Fruit fly (Drosophila melanogaster) whole organism, wandering third instar larva: ENCODE measurements around the gene VhaPPA1-2.

ENCODE experiments used
- Abd-B ChIP-seq: fragments of >200 bp; optimal IDR thresholded peaks from 2 replicates; lab custom pipeline; 2017; ENCODE audit warnings: missing biosample characterization, missing genetic modification characterization
- CG32264 ChIP-seq: fragments of 200-800 bp; sonication (Bioruptor generic); optimal IDR thresholded peaks from 2 replicates; lab custom pipeline; 2016; ENCODE audit warnings: missing biosample characterization, missing genetic modification characterization
- CG9705 ChIP-seq: fragments of 200-800 bp; sonication (Bioruptor generic); optimal IDR thresholded peaks from 2 replicates; lab custom pipeline; 2018; ENCODE audit warnings: missing biosample characterization, mild to moderate bottlenecking, missing genetic modification characterization
- CrebA ChIP-seq: fragments of 200-800 bp; sonication (Bioruptor generic); optimal IDR thresholded peaks from 2 replicates; lab custom pipeline; 2016; ENCODE audit warnings: missing biosample characterization, mild to moderate bottlenecking, missing genetic modification characterization, borderline replicate concordance
- Dfd ChIP-seq: fragments of >200 bp; optimal IDR thresholded peaks from 2 replicates; lab custom pipeline; 2017; ENCODE audit warnings: missing biosample characterization, missing genetic modification characterization
- Dif ChIP-seq: fragments of 200-275, 200-300 bp; sonication (Bioruptor generic); optimal IDR thresholded peaks from 2 replicates; lab custom pipeline; 2018; ENCODE audit warnings: missing biosample characterization, missing genetic modification characterization; ENCODE audit not compliant: partially characterized antibody
- GATAd ChIP-seq: sonication (Bioruptor generic); optimal IDR thresholded peaks from 2 replicates; lab custom pipeline; 2016; ENCODE audit warnings: missing biosample characterization, missing genetic modification characterization
- HLH106 ChIP-seq: fragments of 200-800 bp; optimal IDR thresholded peaks from 3 replicates; lab custom pipeline; 2019; ENCODE audit warnings: missing biosample characterization, mild to moderate bottlenecking, missing genetic modification characterization, moderate library complexity
- Hnf4 ChIP-seq: fragments of 200-800 bp; sonication (Bioruptor generic); optimal IDR thresholded peaks from 2 replicates; lab custom pipeline; 2016; ENCODE audit warnings: missing biosample characterization, mild to moderate bottlenecking, missing genetic modification characterization
- Hr78 ChIP-seq: fragments of >200 bp; optimal IDR thresholded peaks from 2 replicates; lab custom pipeline; 2017; ENCODE audit warnings: missing biosample characterization, missing genetic modification characterization
- Hr83 ChIP-seq: fragments of 200-300 bp; sonication (Bioruptor generic); optimal IDR thresholded peaks from 2 replicates; lab custom pipeline; 2016; ENCODE audit warnings: missing biosample characterization, mild to moderate bottlenecking, missing genetic modification characterization, moderate library complexity; ENCODE audit not compliant: poor library complexity, severe bottlenecking
- Jra ChIP-seq: sonication (Bioruptor generic); optimal IDR thresholded peaks from 2 replicates; lab custom pipeline; 2016; ENCODE audit warnings: missing biosample characterization, missing genetic modification characterization
- Mio ChIP-seq: sonication (Bioruptor generic); optimal IDR thresholded peaks from 2 replicates; lab custom pipeline; 2016; ENCODE audit warnings: missing biosample characterization, missing genetic modification characterization
- Myc ChIP-seq: fragments of >200 bp; optimal IDR thresholded peaks from 2 replicates; lab custom pipeline; 2017
- N ChIP-seq: fragments of >200 bp; optimal IDR thresholded peaks from 2 replicates; lab custom pipeline; 2018; ENCODE audit warnings: missing biosample characterization, missing external identifiers, missing genetic modification characterization
- OdsH ChIP-seq: fragments of 200-800 bp; sonication (Bioruptor generic); optimal IDR thresholded peaks from 2 replicates; lab custom pipeline; 2016; ENCODE audit warnings: missing biosample characterization, mild to moderate bottlenecking, missing genetic modification characterization
- Rel ChIP-seq, 2 experiments: fragments of 200-800 bp; sonication (Bioruptor generic) in 1 of 2; optimal IDR thresholded peaks; 2 replicates in 1 of 2; 3 replicates in 1 of 2; lab custom pipeline; 2016 to 2019; ENCODE audit warnings: mild to moderate bottlenecking in 2 of 2, missing biosample characterization in 2 of 2, missing genetic modification characterization in 2 of 2, moderate library complexity in 1 of 2
- Sp1 ChIP-seq: fragments of 200-800 bp; sonication (Bioruptor generic); optimal IDR thresholded peaks from 3 replicates; lab custom pipeline; 2019; ENCODE audit warnings: missing biosample characterization, mild to moderate bottlenecking, missing genetic modification characterization, moderate library complexity
- Vsx2 ChIP-seq: fragments of 200-300, 225-300 bp; sonication (Bioruptor generic); optimal IDR thresholded peaks from 2 replicates; lab custom pipeline; 2018; ENCODE audit warnings: missing biosample characterization, missing genetic modification characterization; ENCODE audit not compliant: partially characterized antibody
- br ChIP-seq: fragments of 200-800 bp; sonication (Bioruptor generic); optimal IDR thresholded peaks from 2 replicates; lab custom pipeline; 2016; ENCODE audit warnings: missing biosample characterization, missing genetic modification characterization
- brk ChIP-seq: fragments of 200-800 bp; sonication (Bioruptor generic); optimal IDR thresholded peaks from 2 replicates; lab custom pipeline; 2016; ENCODE audit warnings: missing biosample characterization, mild to moderate bottlenecking, missing genetic modification characterization
- dl ChIP-seq, 2 experiments: fragments of 175-275, 200-275 bp in 1 of 2; fragments of 200-275 bp in 1 of 2; sonication (Bioruptor generic); optimal IDR thresholded peaks; lab custom pipeline; 2018; ENCODE audit warnings: mild to moderate bottlenecking in 2 of 2, missing biosample characterization in 2 of 2, missing genetic modification characterization in 2 of 2, moderate library complexity in 2 of 2; ENCODE audit not compliant: partially characterized antibody in 2 of 2, insufficient read depth in 1 of 2
- dmrt93B ChIP-seq: fragments of 200-800 bp; sonication (Bioruptor generic); optimal IDR thresholded peaks from 2 replicates; lab custom pipeline; 2018; ENCODE audit warnings: missing biosample characterization, mild to moderate bottlenecking, missing genetic modification characterization
- dsf ChIP-seq: sonication (Bioruptor generic); optimal IDR thresholded peaks from 2 replicates; lab custom pipeline; 2016; ENCODE audit warnings: missing biosample characterization, missing genetic modification characterization, borderline replicate concordance
- ey ChIP-seq: fragments of 200-800 bp; sonication (Bioruptor generic); optimal IDR thresholded peaks from 2 replicates; lab custom pipeline; 2016; ENCODE audit warnings: missing biosample characterization, missing genetic modification characterization
- foxo ChIP-seq, 2 experiments: fragments of 200-800 bp; sonication (Bioruptor generic); optimal IDR thresholded peaks; 2 replicates in 1 of 2; 3 replicates in 1 of 2; lab custom pipeline; 2016 to 2017; ENCODE audit warnings: missing biosample characterization in 2 of 2, missing genetic modification characterization in 2 of 2
- fru ChIP-seq: fragments of 200-800 bp; sonication (Bioruptor generic); optimal IDR thresholded peaks from 3 replicates; lab custom pipeline; 2016; ENCODE audit warnings: missing biosample characterization, mild to moderate bottlenecking, missing genetic modification characterization
- h ChIP-seq: fragments of 200-800 bp; sonication (Bioruptor generic); optimal IDR thresholded peaks from 3 replicates; lab custom pipeline; 2016; ENCODE audit warnings: missing biosample characterization, mild to moderate bottlenecking, missing genetic modification characterization
- jim ChIP-seq: fragments of 175-275, 200-325 bp; sonication (Bioruptor generic); optimal IDR thresholded peaks from 2 replicates; lab custom pipeline; 2016; ENCODE audit warnings: missing biosample characterization, mild to moderate bottlenecking, missing genetic modification characterization
- lola ChIP-seq: fragments of >200 bp; optimal IDR thresholded peaks from 2 replicates; lab custom pipeline; 2017; ENCODE audit warnings: missing biosample characterization, missing genetic modification characterization
- pan ChIP-seq: fragments of >200 bp; optimal IDR thresholded peaks from 2 replicates; lab custom pipeline; 2017
- psq ChIP-seq: fragments of 200-800 bp; sonication (Bioruptor generic); optimal IDR thresholded peaks from 3 replicates; lab custom pipeline; 2017; ENCODE audit warnings: missing biosample characterization, mild to moderate bottlenecking, missing genetic modification characterization, moderate library complexity
- rgr ChIP-seq: fragments of 200-800 bp; sonication (Bioruptor generic); optimal IDR thresholded peaks from 3 replicates; lab custom pipeline; 2016; ENCODE audit warnings: missing biosample characterization, mild to moderate bottlenecking, missing genetic modification characterization
- sage ChIP-seq: fragments of 200-800 bp; sonication (Bioruptor generic); optimal IDR thresholded peaks from 2 replicates; lab custom pipeline; 2016; ENCODE audit warnings: missing biosample characterization, mild to moderate bottlenecking, missing genetic modification characterization
- sv ChIP-seq: fragments of 200-800 bp; sonication (Bioruptor generic); optimal IDR thresholded peaks from 3 replicates; lab custom pipeline; 2016; ENCODE audit warnings: missing biosample characterization, missing genetic modification characterization
- tai ChIP-seq: sonication (Bioruptor generic); optimal IDR thresholded peaks from 2 replicates; lab custom pipeline; 2016; ENCODE audit warnings: missing biosample characterization, missing genetic modification characterization
- usp ChIP-seq: fragments of >200 bp; optimal IDR thresholded peaks from 2 replicates; lab custom pipeline; 2017; ENCODE audit warnings: missing biosample characterization, missing genetic modification characterization
- woc ChIP-seq: sonication (Bioruptor generic); optimal IDR thresholded peaks from 2 replicates; lab custom pipeline; 2016; ENCODE audit warnings: missing biosample characterization, mild to moderate bottlenecking, missing genetic modification characterization

VhaPPA1-2 gene

DNA sequence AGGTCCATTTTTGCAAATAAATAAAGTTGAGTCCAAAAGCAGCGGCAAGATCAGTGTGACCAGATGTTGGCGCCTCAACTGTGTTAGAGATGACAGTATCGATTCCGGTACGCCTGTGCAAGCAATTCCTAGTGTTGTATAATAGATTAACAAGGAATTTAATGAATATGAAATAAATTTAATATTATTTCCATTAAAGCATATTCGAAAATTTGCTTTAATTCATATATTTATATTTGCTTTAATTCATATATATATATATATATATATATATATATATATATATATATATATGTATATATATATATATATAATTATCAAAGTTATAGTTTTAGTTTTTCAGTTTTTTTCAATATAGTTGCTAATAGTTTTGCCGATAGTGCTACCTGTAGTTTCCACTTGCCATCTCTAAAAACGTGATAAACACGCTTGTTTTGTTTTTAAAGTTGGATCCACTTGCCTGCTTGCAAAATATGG lies 1.8 kb downstream of the VhaPPA1-2 start, which contains the start of the genes Nup93-2 and CG3817 (continued):
- TF ChIP-seq ey (GFP tag; lab: Kevin White, UChicago) (no peak), HLH106 (peak; percentile 88), lola (no peak), tai (GFP tag; lab: Kevin White, UChicago) (no peak), usp (no peak), rgr (GFP tag; lab: Kevin White, UChicago) (peak; percentile 61), Dif (GFP tag; lab: Kevin White, UChicago) (no peak), Hr83 (GFP tag; lab: Kevin White, UChicago) (peak; percentile 12), Sp1 (GFP tag; lab: Kevin White, UChicago) (peak; percentile 58), dmrt93B (peak; percentile 15), pan (no peak), CG9705 (GFP tag; lab: Kevin White, UChicago) (no peak), brk (GFP tag; lab: Kevin White, UChicago) (no peak)

DNA sequence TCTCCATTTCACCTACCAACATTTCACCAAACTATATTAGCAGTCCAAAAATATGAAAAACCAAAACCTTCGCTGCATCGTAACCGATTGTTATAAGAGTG lies 5.4 kb downstream of the VhaPPA1-2 start, which contains the start of gene CG14860:
Gene CG14860 (plus strand): TSS at position 2 of the 101 bp plus-strand sequence.
- TF ChIP-seq psq (GFP tag; lab: Kevin White, UChicago): no peak
- no peak for TF ChIP-seq pan
- no peak for TF ChIP-seq dl (GFP tag; optimal IDR thresholded peaks at IDR 0.05; lab: Kevin White, UChicago; ENCODE audit: insufficient read depth in 1 of 2, partially characterized antibody in 2 of 2)
- TF ChIP-seq h (GFP tag; lab: Kevin White, UChicago): no peak
- TF ChIP-seq Dif (GFP tag; lab: Kevin White, UChicago): no peak

DNA sequence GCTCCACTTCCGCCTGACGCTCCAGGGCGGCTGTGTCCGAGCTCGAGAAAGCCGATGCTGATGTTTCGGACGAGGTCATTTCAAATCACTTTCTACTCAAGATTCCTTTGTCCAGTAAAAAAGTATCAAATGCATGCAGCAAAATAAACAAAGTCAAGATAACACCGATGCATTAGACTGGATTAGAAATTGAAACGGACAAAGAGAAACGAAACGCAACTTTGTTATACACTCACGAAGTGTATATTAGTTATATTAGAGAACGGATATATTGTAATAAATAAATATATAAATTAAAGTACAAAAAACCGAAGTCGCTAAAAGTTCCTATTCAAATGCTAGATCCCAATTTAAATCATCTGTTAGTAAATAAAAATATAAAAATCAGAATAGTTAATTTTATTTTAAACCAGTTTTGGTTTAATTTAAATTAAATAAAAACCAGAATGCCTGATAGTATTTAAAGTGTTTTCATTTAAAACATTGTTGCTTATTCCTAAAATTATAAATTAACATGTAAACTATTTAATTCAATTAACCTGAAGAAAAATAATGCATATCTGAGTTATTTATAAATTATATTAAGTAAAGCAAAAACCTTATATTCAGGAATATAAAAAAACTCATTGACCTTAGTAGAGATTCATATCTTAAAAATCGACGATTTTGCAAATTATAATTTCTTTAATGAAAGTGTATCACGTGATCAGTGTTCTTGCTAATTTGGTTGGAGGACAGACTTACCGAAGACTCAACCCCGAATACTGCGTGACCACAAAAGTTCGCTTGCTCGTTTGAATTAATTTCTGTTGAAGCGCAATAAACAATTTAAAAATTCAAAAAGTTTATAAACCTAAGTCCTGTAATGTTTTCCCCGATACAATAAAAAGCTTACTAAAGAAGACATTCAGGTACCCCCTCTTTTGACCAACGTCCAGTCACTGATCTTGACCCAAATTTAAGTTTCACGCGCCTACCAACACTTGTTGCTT lies 6.0 kb downstream of the VhaPPA1-2 start, which contains the start of gene Dph2:
Gene Dph2 (minus strand): TSS at position 164 of the 992 bp plus-strand sequence.
- TF ChIP-seq Dfd (GFP tag; lab: Kevin White, UChicago) (no peak), CG9705 (GFP tag; lab: Kevin White, UChicago) (peak; percentile 7), br (GFP tag; lab: Kevin White, UChicago) (no peak), dsf (no peak), psq (GFP tag; lab: Kevin White, UChicago) (peak; percentile 31), N (GFP tag; lab: Kevin White, UChicago) (no peak), foxo (GFP tag; optimal IDR thresholded peaks at IDR 0.05; lab: Kevin White, UChicago) (peak in 1 of 2 experiments; percentile 36), fru (GFP tag; lab: Kevin White, UChicago) (no peak), Myc (no peak), Vsx2 (GFP tag; lab: Kevin White, UChicago) (no peak), Hnf4 (no peak), Mio (GFP tag; lab: Kevin White, UChicago) (no peak), rgr (GFP tag; lab: Kevin White, UChicago) (peak; percentile 56), h (GFP tag; lab: Kevin White, UChicago) (no peak), GATAd (GFP tag; lab: Kevin White, UChicago) (no peak), brk (GFP tag; lab: Kevin White, UChicago) (no peak), CrebA (GFP tag; lab: Kevin White, UChicago) (no peak), Jra (GFP tag; lab: Kevin White, UChicago) (no peak), Hr78 (no peak), Abd-B (GFP tag; lab: Kevin White, UChicago) (no peak), dl (GFP tag; optimal IDR thresholded peaks at IDR 0.05; lab: Kevin White, UChicago; ENCODE audit: insufficient read depth in 1 of 2, partially characterized antibody in 2 of 2) (no peak), ey (GFP tag; lab: Kevin White, UChicago) (peak; percentile 47), lola (no peak), Hr83 (GFP tag; lab: Kevin White, UChicago) (peak; percentile 14), usp (no peak), HLH106 (peak; percentile 73), Sp1 (GFP tag; lab: Kevin White, UChicago) (peak; percentile 72), pan (no peak), woc (GFP tag; lab: Kevin White, UChicago) (peak; percentile 64), dmrt93B (no peak), sv (GFP tag; lab: Kevin White, UChicago) (peak; percentile 22), OdsH (GFP tag; lab: Kevin White, UChicago) (peak; percentile 26), CG32264 (GFP tag; lab: Kevin White, UChicago) (no peak), Rel (GFP tag; optimal IDR thresholded peaks at IDR 0.05; lab: Kevin White, UChicago) (no peak), Rel (tag; optimal IDR thresholded peaks at IDR 0.05; lab: Kevin White, UChicago) (peak; percentile 29), jim (GFP tag; lab: Kevin White, UChicago) (no peak), tai (GFP tag; lab: Kevin White, UChicago) (no peak), sage (GFP tag; lab: Kevin White, UChicago) (no peak), Dif (GFP tag; lab: Kevin White, UChicago) (no peak)
